Worm (Caenorhabditis elegans) whole organism, L2 larva: ENCODE data around the gene B0410.1.

Experiments
- ceh-82 ChIP-seq: fragments of 150-350 bp; optimal IDR thresholded peaks from 2 replicates; lab custom pipeline; 2014; ENCODE audit warnings: missing biosample characterization, missing genetic modification characterization
- lin-13 ChIP-seq: fragments of 150-350 bp; optimal IDR thresholded peaks from 2 replicates; lab custom pipeline; 2014; ENCODE audit warnings: missing biosample characterization, missing genetic modification reagents, missing genetic modification characterization
- mdl-1 ChIP-seq, 2 experiments: fragments of 150-350 bp in 1 of 2; sonication (generic microtip) in 1 of 2; optimal IDR thresholded peaks; 2 replicates each; lab custom pipeline; 2017; ENCODE audit warnings: missing biosample characterization in 2 of 2, missing genetic modification characterization in 2 of 2
- nhr-77 ChIP-seq: fragments of 150-350 bp; optimal IDR thresholded peaks from 2 replicates; lab custom pipeline; 2014; ENCODE audit warnings: missing biosample characterization, missing genetic modification characterization
- skn-1 ChIP-seq: sonication (generic microtip); optimal IDR thresholded peaks from 2 replicates; lab custom pipeline; 2017; ENCODE audit warnings: missing biosample characterization, missing genetic modification characterization
- unc-55 ChIP-seq: fragments of 150-350 bp; sonication (generic microtip); optimal IDR thresholded peaks from 3 replicates; lab custom pipeline; 2014; ENCODE audit warnings: missing biosample characterization, missing genetic modification reagents, missing genetic modification characterization
- ztf-11 ChIP-seq: sonication (generic microtip); optimal IDR thresholded peaks from 2 replicates; lab custom pipeline; 2017; ENCODE audit warnings: missing biosample characterization, missing genetic modification characterization

DNA sequence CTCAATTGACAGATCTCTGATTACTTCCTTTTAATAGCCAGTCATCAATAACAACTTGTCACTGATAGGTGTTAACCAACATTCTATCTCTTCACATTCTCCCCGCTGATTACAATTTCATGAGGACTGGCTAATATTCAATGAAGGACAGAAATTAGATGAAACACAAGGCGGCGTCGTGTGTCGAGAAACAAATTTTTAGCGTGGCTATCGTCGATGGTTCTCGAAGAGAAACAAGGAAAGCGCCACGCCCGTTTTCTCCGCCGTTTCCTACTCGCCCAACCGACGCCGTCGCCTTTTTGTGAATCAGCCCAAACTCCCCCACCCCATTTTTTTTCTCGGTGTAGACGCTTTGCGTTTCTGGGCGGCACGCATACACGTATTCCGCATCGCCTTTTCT is 30.4 kb upstream of the B0410.1 start, which contains the start of gene F53B3.6:
- TF ChIP-seq mdl-1 (tag; optimal IDR thresholded peaks at IDR 0.05; lab: Kevin White, UChicago) (no peak), skn-1 (tag; lab: Kevin White, UChicago) (no peak), ceh-82 (tag; lab: Kevin White, UChicago) (no peak), ztf-11 (tag; lab: Kevin White, UChicago) (no peak), nhr-77 (no peak), lin-13 (GFP tag; lab: Kevin White, UChicago) (no peak), unc-55 (no peak)
